Fruit fly (Drosophila melanogaster): ENCODE results near the gene CtsB.

Gene CtsB

DNA sequence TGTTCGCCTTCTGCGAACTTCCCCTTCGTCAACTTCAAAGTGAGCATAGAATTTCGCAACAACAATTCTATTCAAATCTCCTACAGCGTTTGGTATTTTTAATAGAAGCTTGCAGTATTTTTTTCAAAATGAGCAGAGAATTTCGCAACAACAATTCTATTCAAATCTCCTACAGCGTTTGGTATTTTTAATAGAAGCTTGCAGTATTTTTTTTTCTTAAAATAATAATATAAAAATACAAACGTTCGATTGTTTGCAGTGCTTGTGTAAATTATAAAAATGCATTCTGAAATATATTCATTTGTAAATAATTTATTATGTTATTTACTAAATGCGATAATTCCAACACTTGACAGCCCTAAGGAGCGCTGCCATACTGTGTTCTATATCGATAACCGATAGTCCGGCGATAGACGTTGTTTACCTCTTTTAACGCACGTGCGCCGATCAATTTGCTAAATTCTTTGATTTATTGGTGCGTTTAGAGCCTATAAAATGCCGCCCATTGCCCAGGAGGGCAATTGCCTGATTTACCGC, 25.1 kb downstream of the CtsB start, which contains the start of the genes CG32625 and Rtc1 (continued):
- peak; percentile 36; the same call in 1 of the 2 replicates for TF ChIP-seq CG14014 (GFP tag; IDR thresholded peaks at IDR 0.05)
- TF ChIP-seq Elba2 (GFP tag; optimal IDR thresholded peaks at IDR 0.05) = no peak
- no peak for TF ChIP-seq fd102C (GFP tag; optimal IDR thresholded peaks at IDR 0.05)
- peak in 1 of 2 experiments; percentile 4 for TF ChIP-seq Pdp1 (GFP tag; optimal IDR thresholded peaks at IDR 0.05)
- TF ChIP-seq bab2 (GFP tag; optimal IDR thresholded peaks at IDR 0.05) = no peak
- TF ChIP-seq chif (GFP tag; optimal IDR thresholded peaks at IDR 0.05) = no peak
- TF ChIP-seq CG5180 (GFP tag; optimal IDR thresholded peaks at IDR 0.05) = no peak
- TF ChIP-seq NK7.1 (GFP tag; optimal IDR thresholded peaks at IDR 0.05) = no peak
- peak; percentile 68; the same call in 1 of the 3 replicates for TF ChIP-seq CG11456 (GFP tag; IDR thresholded peaks at IDR 0.05)
- peak; percentile 45 for TF ChIP-seq CG18262 (tag; optimal IDR thresholded peaks at IDR 0.05)
- no peak for TF ChIP-seq CG9437 (GFP tag; optimal IDR thresholded peaks at IDR 0.05)
- peak; percentile 82 for TF ChIP-seq CG14710 (tag; optimal IDR thresholded peaks at IDR 0.05)
- TF ChIP-seq CG1792 (GFP tag; optimal IDR thresholded peaks at IDR 0.05) = no peak
- TF ChIP-seq CG7271 (tag; optimal IDR thresholded peaks at IDR 0.05) = no peak
- peak; percentile 63 for TF ChIP-seq nmo (GFP tag; optimal IDR thresholded peaks at IDR 0.05)
- TF ChIP-seq dmrt99B (tag; optimal IDR thresholded peaks at IDR 0.05) = peak; percentile 50
- TF ChIP-seq D19A (tag; optimal IDR thresholded peaks at IDR 0.05) = peak; percentile 37
- no peak for TF ChIP-seq cad (GFP tag; optimal IDR thresholded peaks at IDR 0.05)
- peak; percentile 54 for TF ChIP-seq CG15479 (GFP tag; optimal IDR thresholded peaks at IDR 0.05)
- no peak for TF ChIP-seq CG8478 (optimal IDR thresholded peaks at IDR 0.05)
- TF ChIP-seq gsb-n (tag; optimal IDR thresholded peaks at IDR 0.05) = peak; percentile 7
- TF ChIP-seq Atf6 (GFP tag; IDR thresholded peaks at IDR 0.05) = 0 out of 2 replicates have a peak, but pooled peaks have one; percentile 30
- peak; percentile 53 for TF ChIP-seq Ada2b (GFP tag; IDR thresholded peaks at IDR 0.05)
- TF ChIP-seq gcm (GFP tag; optimal IDR thresholded peaks at IDR 0.05) = peak; percentile 35
- peak; percentile 15 for TF ChIP-seq fd96Cb (tag; optimal IDR thresholded peaks at IDR 0.05)
- no peak for TF ChIP-seq hth (optimal IDR thresholded peaks at IDR 0.05)
- TF ChIP-seq en (GFP tag; optimal IDR thresholded peaks at IDR 0.05) = no peak
- TF ChIP-seq grn (GFP tag; optimal IDR thresholded peaks at IDR 0.05) = no peak
- TF ChIP-seq dm (GFP tag; optimal IDR thresholded peaks at IDR 0.05) = peak; percentile 76
- no peak for TF ChIP-seq ab (GFP tag; optimal IDR thresholded peaks at IDR 0.05)
- peak; percentile 34; the same call in 1 of the 3 replicates for TF ChIP-seq Doc3 (GFP tag; IDR thresholded peaks at IDR 0.05; ENCODE audit: partially characterized antibody)
- no peak for TF ChIP-seq MTF-1 (GFP tag; optimal IDR thresholded peaks at IDR 0.05; ENCODE audit: borderline replicate concordance)
- no peak for TF ChIP-seq CG12104 (GFP tag; optimal IDR thresholded peaks at IDR 0.05)
- TF ChIP-seq trh (GFP tag; optimal IDR thresholded peaks at IDR 0.05) = no peak
- no peak for TF ChIP-seq chinmo (GFP tag; IDR thresholded peaks at IDR 0.05; ENCODE audit: partially characterized antibody)
- TF ChIP-seq CG3847 (GFP tag; IDR thresholded peaks at IDR 0.05) = peak; percentile 70
- TF ChIP-seq tx (GFP tag; optimal IDR thresholded peaks at IDR 0.05) = no peak
- TF ChIP-seq Nf-YB (GFP tag; optimal IDR thresholded peaks at IDR 0.05) = peak; percentile 7
- peak; percentile 38 for TF ChIP-seq HmgZ (tag; optimal IDR thresholded peaks at IDR 0.05)
- peak; percentile 31 for TF ChIP-seq CG30020 (tag; optimal IDR thresholded peaks at IDR 0.05)
- TF ChIP-seq Fer2 (tag; optimal IDR thresholded peaks at IDR 0.05) = peak; percentile 28
- no peak for TF ChIP-seq CG5953 (GFP tag; IDR thresholded peaks at IDR 0.05)
- no peak for TF ChIP-seq wdn (GFP tag; IDR thresholded peaks at IDR 0.05)
- TF ChIP-seq CG12155 (GFP tag; optimal IDR thresholded peaks at IDR 0.05) = peak; percentile 20
- TF ChIP-seq slp2 (GFP tag; optimal IDR thresholded peaks at IDR 0.05) = no peak
- TF ChIP-seq CG13287 (GFP tag; IDR thresholded peaks at IDR 0.05; ENCODE audit: partially characterized antibody) = peak; percentile 73
- TF ChIP-seq C15 (GFP tag; IDR thresholded peaks at IDR 0.05) = no peak
- no peak for TF ChIP-seq CG3995 (GFP tag; optimal IDR thresholded peaks at IDR 0.05)
- TF ChIP-seq pnt (GFP tag; optimal IDR thresholded peaks at IDR 0.05) = no peak
- TF ChIP-seq ems (GFP tag; optimal IDR thresholded peaks at IDR 0.05) = no peak
- no peak for TF ChIP-seq CG9876 (GFP tag; optimal IDR thresholded peaks at IDR 0.05)
